Worm (Caenorhabditis elegans) whole organism, L2 larva: ENCODE measurements around the gene ZK945.4.

ENCODE experiments used
- C34F6.9 ChIP-seq: fragments of 150-350 bp; optimal IDR thresholded peaks from 2 replicates; lab custom pipeline; 2014; ENCODE audit warnings: missing biosample characterization, missing genetic modification characterization
- R02D3.7 ChIP-seq: fragments of 150-350 bp; optimal IDR thresholded peaks from 2 replicates; lab custom pipeline; 2014; ENCODE audit warnings: missing biosample characterization, missing genetic modification characterization
- Y55F3AM.14 ChIP-seq: fragments of 200-800 bp; sonication (Bioruptor generic); optimal IDR thresholded peaks from 2 replicates; lab custom pipeline; 2018; ENCODE audit warnings: mild to moderate bottlenecking, missing genetic modification characterization, missing compliant biosample characterization
- ZK546.5 ChIP-seq: sonication (generic microtip); optimal IDR thresholded peaks from 2 replicates; lab custom pipeline; 2017; ENCODE audit warnings: missing biosample characterization, missing genetic modification characterization
- aly-2 ChIP-seq: fragments of 150-350 bp; optimal IDR thresholded peaks from 2 replicates; lab custom pipeline; 2014; ENCODE audit warnings: missing biosample characterization, missing genetic modification characterization
- ama-1 ChIP-seq: fragments of 150-350 bp; optimal IDR thresholded peaks from 2 replicates; lab custom pipeline; 2018; ENCODE audit warnings: inconsistent platforms
- blmp-1 ChIP-seq: sonication (generic microtip); optimal IDR thresholded peaks from 2 replicates; lab custom pipeline; 2017; ENCODE audit warnings: missing genetic modification characterization, mild to moderate bottlenecking, missing compliant biosample characterization, antibody characterized with exemption, moderate library complexity; ENCODE audit not compliant: insufficient read depth
- ceh-16 ChIP-seq: fragments of 150-350 bp; optimal IDR thresholded peaks from 2 replicates; lab custom pipeline; 2014; ENCODE audit warnings: missing biosample characterization, missing genetic modification characterization
- ceh-82 ChIP-seq: fragments of 150-350 bp; optimal IDR thresholded peaks from 2 replicates; lab custom pipeline; 2014; ENCODE audit warnings: missing biosample characterization, missing genetic modification characterization
- crh-2 ChIP-seq: sonication (generic microtip); optimal IDR thresholded peaks from 2 replicates; lab custom pipeline; 2017; ENCODE audit warnings: missing biosample characterization, missing genetic modification characterization
- dmd-4 ChIP-seq: sonication (generic microtip); optimal IDR thresholded peaks from 2 replicates; lab custom pipeline; 2017; ENCODE audit warnings: missing biosample characterization, missing genetic modification characterization
- egl-27 ChIP-seq: sonication (generic microtip); optimal IDR thresholded peaks from 3 replicates; lab custom pipeline; 2017; ENCODE audit warnings: missing biosample characterization, missing genetic modification reagents, missing genetic modification characterization
- elt-1 ChIP-seq: fragments of 150-350 bp; optimal IDR thresholded peaks from 2 replicates; lab custom pipeline; 2014; ENCODE audit warnings: missing biosample characterization, missing genetic modification characterization
- elt-3 ChIP-seq: sonication (generic microtip); optimal IDR thresholded peaks from 2 replicates; lab custom pipeline; 2017; ENCODE audit warnings: missing biosample characterization, missing genetic modification characterization
- fos-1 ChIP-seq: fragments of 150-350 bp; optimal IDR thresholded peaks from 2 replicates; lab custom pipeline; 2014; ENCODE audit warnings: missing biosample characterization, missing genetic modification characterization
- gmeb-1 ChIP-seq: fragments of 150-350 bp; optimal IDR thresholded peaks from 2 replicates; lab custom pipeline; 2014; ENCODE audit warnings: missing biosample characterization, missing genetic modification characterization
- lin-11 ChIP-seq: fragments of 150-350 bp; sonication (generic microtip); optimal IDR thresholded peaks from 2 replicates; lab custom pipeline; 2014; ENCODE audit warnings: missing biosample characterization, missing genetic modification characterization, inconsistent platforms, mixed read lengths
- lin-13 ChIP-seq: fragments of 150-350 bp; optimal IDR thresholded peaks from 2 replicates; lab custom pipeline; 2014; ENCODE audit warnings: missing biosample characterization, missing genetic modification reagents, missing genetic modification characterization
- lsy-2 ChIP-seq, 2 experiments: fragments of 150-350 bp in 1 of 2; sonication (generic microtip) in 1 of 2; optimal IDR thresholded peaks; 2 replicates each; lab custom pipeline; 2014 to 2017; ENCODE audit warnings: missing biosample characterization in 2 of 2, missing genetic modification characterization in 2 of 2
- mab-5 ChIP-seq: fragments of 150-350 bp; optimal IDR thresholded peaks from 2 replicates; lab custom pipeline; 2014; ENCODE audit warnings: missing biosample characterization, missing genetic modification characterization
- mdl-1 ChIP-seq, 2 experiments: fragments of 150-350 bp in 1 of 2; sonication (generic microtip) in 1 of 2; optimal IDR thresholded peaks; 2 replicates each; lab custom pipeline; 2017; ENCODE audit warnings: missing biosample characterization in 2 of 2, missing genetic modification characterization in 2 of 2
- nhr-10 ChIP-seq: sonication (generic microtip); optimal IDR thresholded peaks from 2 replicates; lab custom pipeline; 2017; ENCODE audit warnings: missing biosample characterization, missing genetic modification characterization
- nhr-129 ChIP-seq: fragments of 150-350 bp; optimal IDR thresholded peaks from 2 replicates; lab custom pipeline; 2014; ENCODE audit warnings: missing biosample characterization, missing genetic modification characterization
- nhr-237 ChIP-seq: fragments of 150-350 bp; optimal IDR thresholded peaks from 2 replicates; lab custom pipeline; 2014; ENCODE audit warnings: missing biosample characterization, missing genetic modification characterization
- nhr-25 ChIP-seq: fragments of 150-350 bp; sonication (generic microtip); optimal IDR thresholded peaks from 3 replicates; lab custom pipeline; 2014; ENCODE audit warnings: missing biosample characterization, missing genetic modification characterization
- nhr-6 ChIP-seq: fragments of 150-350 bp; optimal IDR thresholded peaks from 2 replicates; lab custom pipeline; 2014; ENCODE audit warnings: missing biosample characterization, missing genetic modification characterization
- nhr-77 ChIP-seq: fragments of 150-350 bp; optimal IDR thresholded peaks from 2 replicates; lab custom pipeline; 2014; ENCODE audit warnings: missing biosample characterization, missing genetic modification characterization
- sem-4 ChIP-seq: fragments of 150-350 bp; optimal IDR thresholded peaks from 2 replicates; lab custom pipeline; 2014; ENCODE audit warnings: missing biosample characterization, missing genetic modification reagents, missing genetic modification characterization
- sma-9 ChIP-seq, 2 experiments: fragments of 150-350 bp in 1 of 2; sonication (generic microtip) in 1 of 2; optimal IDR thresholded peaks; 2 replicates each; lab custom pipeline; 2014 to 2016; ENCODE audit warnings: missing genetic modification characterization in 2 of 2, mild to moderate bottlenecking in 1 of 2, missing biosample characterization in 1 of 2, missing compliant biosample characterization in 1 of 2, missing genetic modification reagents in 1 of 2, moderate library complexity in 1 of 2
- unc-39 ChIP-seq: fragments of 150-350 bp; optimal IDR thresholded peaks from 2 replicates; lab custom pipeline; 2014; ENCODE audit warnings: missing biosample characterization, missing genetic modification characterization
- unc-55 ChIP-seq: fragments of 150-350 bp; sonication (generic microtip); optimal IDR thresholded peaks from 3 replicates; lab custom pipeline; 2014; ENCODE audit warnings: missing biosample characterization, missing genetic modification reagents, missing genetic modification characterization
- ztf-11 ChIP-seq: sonication (generic microtip); optimal IDR thresholded peaks from 2 replicates; lab custom pipeline; 2017; ENCODE audit warnings: missing biosample characterization, missing genetic modification characterization
- ztf-4 ChIP-seq: fragments of 150-350 bp; optimal IDR thresholded peaks from 2 replicates; lab custom pipeline; 2014; ENCODE audit warnings: missing biosample characterization, missing genetic modification characterization

ZK945.4 gene

DNA sequence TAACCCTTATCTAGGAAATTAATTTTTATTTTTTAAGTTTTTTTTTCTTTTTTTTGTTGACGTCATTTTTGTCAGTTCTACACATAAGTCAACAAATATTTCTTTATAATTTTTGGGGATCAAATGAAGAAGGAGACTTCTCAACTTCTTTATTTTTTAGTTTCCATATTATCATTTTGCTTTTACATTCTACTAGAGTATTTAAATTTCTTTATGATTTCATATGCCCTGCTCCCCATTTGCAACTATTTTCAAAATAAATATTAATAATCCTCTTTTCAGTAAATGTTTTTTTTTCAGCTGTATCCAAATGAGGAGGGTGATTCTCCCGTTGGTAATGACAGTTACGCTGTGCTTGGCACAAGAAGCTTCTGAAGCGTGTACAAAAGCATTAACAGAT lies 31.9 kb upstream of the ZK945.4 start, which contains the start of gene phg-1:
Gene phg-1 (plus strand): TSS at position 301 of the 400 bp plus-strand sequence.
- TF ChIP-seq crh-2 (tag; lab: Kevin White, UChicago) (no peak), nhr-77 (tag; lab: Kevin White, UChicago) (no peak), blmp-1 (tag; lab: Kevin White, UChicago) (no peak), ama-1 (lab: Kevin White, UChicago) (no peak), C34F6.9 (tag; lab: Kevin White, UChicago) (no peak), fos-1 (tag; lab: Kevin White, UChicago) (no peak), mab-5 (tag; lab: Kevin White, UChicago) (no peak), elt-3 (no peak), lin-13 (GFP tag; lab: Kevin White, UChicago) (no peak), nhr-25 (tag; lab: Kevin White, UChicago) (no peak), sma-9 (GFP tag; optimal IDR thresholded peaks at IDR 0.05; lab: Kevin White, UChicago) (no peak), sma-9 (tag; optimal IDR thresholded peaks at IDR 0.05; lab: Kevin White, UChicago) (no peak)

DNA sequence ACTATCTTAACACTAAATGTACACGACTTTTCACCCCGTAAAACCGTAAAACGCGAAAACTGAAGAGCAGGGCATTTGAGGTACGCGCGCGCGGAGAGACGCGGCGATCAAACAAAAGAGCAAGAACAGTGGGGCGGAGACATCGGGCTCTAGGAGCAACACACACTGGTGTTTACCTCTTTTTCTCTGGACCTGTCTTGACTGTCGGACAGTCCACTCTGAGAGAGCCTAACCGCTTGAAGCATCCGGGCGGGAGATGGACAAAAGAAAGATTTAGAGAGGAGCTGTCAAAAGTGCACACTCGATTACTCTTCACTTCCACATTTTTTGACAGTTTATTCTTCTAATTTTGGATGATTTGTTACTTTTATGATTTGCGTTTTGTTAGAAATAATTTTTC lies 31.3 kb upstream of the ZK945.4 start:
- TF ChIP-seq ceh-16 (tag; lab: Kevin White, UChicago) (no peak), Y55F3AM.14 (GFP tag; lab: Kevin White, UChicago) (no peak), dmd-4 (tag; lab: Kevin White, UChicago) (no peak), nhr-129 (tag; lab: Kevin White, UChicago) (no peak), nhr-77 (tag; lab: Kevin White, UChicago) (no peak), ztf-11 (tag; lab: Kevin White, UChicago) (no peak), sem-4 (tag; lab: Kevin White, UChicago) (no peak), ama-1 (lab: Kevin White, UChicago) (no peak), lin-13 (GFP tag; lab: Kevin White, UChicago) (no peak)

DNA sequence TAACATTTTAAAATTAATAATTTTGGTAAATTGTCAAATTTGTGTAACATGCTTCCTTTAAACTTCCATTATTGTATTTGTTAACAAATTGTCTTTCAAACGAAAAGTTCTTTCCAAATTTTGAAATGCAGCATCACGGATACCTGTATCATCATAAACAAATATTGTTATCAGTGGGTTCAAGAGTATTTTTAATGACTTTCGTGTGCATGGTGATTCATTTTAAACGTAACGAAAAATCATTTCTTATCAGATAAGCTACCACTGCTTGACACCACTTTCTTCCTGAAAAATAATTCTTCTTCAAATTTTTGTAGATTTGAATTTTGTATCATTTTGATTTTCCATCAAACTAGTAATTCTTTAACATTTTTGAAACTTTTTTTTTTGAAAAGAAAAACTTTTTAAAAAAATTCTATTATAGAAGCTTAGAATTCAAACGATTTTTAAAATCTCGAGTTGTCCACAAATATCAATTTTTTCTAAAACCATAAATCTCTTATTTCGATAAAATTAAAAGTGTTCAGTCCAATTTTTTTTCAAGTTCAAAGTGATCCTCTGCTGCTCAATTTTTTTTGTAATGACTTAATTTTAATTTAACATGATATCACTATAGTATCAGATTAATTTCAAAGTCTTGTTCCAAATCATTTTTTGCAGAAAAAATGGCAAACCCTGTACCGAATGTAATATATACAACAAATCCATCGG lies 28.9 kb upstream of the ZK945.4 start, which contains the start of gene F27E5.9:
Gene F27E5.9 (plus strand): TSS at position 661 of the 711 bp plus-strand sequence.
- TF ChIP-seq sma-9 (GFP tag; optimal IDR thresholded peaks at IDR 0.05; lab: Kevin White, UChicago) = peak; percentile 56
- TF ChIP-seq sma-9 (tag; optimal IDR thresholded peaks at IDR 0.05; lab: Kevin White, UChicago) = no peak
- no peak for TF ChIP-seq nhr-6
- TF ChIP-seq aly-2 (tag; lab: Kevin White, UChicago) = no peak
- TF ChIP-seq crh-2 (tag; lab: Kevin White, UChicago) = peak; percentile 12
- TF ChIP-seq gmeb-1 (tag; lab: Kevin White, UChicago) = peak; percentile 38
- no peak for TF ChIP-seq nhr-77 (tag; lab: Kevin White, UChicago)
- TF ChIP-seq fos-1 (tag; lab: Kevin White, UChicago) = peak; percentile 100
- no peak for TF ChIP-seq mab-5 (tag; lab: Kevin White, UChicago)
- TF ChIP-seq egl-27 (tag; lab: Kevin White, UChicago) = no peak
- no peak for TF ChIP-seq nhr-237
- no peak for TF ChIP-seq nhr-129 (tag; lab: Kevin White, UChicago)
- no peak for TF ChIP-seq unc-55 (GFP tag; lab: Kevin White, UChicago)
- TF ChIP-seq, all 48 proteins: peak for 4

DNA sequence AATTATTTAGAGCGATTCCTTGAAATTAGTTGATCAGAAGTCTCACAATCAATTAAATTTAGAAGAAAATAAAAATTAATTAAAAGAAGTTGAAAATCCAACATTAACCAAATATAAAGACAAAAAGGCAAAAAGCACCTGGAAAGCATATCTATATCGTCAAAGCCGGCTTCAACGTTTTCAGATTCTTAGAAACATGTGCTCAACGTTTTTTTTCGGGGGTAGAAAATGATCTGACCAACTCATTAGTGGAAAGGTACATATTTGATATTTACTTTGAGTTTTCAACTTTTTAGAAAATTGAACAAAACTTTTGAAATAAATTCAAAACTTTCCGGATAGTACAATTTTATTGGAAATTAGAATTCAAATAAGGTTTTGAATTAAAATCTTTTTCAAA lies 27.3 kb upstream of the ZK945.4 start:
- TF ChIP-seq elt-1 (tag; lab: Kevin White, UChicago) (no peak), lsy-2 (tag; optimal IDR thresholded peaks at IDR 0.05; lab: Kevin White, UChicago) (no peak), lin-11 (tag; lab: Kevin White, UChicago) (no peak), unc-39 (tag; lab: Kevin White, UChicago) (no peak), sem-4 (tag; lab: Kevin White, UChicago) (no peak), crh-2 (tag; lab: Kevin White, UChicago) (no peak)

DNA sequence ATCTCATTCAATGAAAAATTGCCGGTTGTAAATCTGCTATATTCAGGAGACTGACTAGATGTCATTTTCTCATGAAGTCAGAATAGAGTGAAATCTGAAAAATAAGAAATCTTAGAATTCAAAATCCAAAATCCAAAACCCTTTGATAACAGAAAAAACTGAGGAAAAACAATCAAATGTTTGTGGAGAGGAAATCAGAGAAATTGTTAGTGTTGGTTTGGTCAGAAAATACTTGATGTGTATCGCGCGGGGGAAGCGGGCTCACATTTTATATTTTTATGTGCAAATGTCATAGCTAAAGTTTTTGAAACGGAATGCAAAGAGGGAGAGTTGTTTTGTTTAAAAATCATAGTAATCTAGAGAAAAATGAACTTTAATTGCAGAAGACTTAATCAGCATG lies 26.3 kb upstream of the ZK945.4 start, which contains the start of gene F27E5.5:
Gene F27E5.5 (minus strand): TSS at position 101 of the 400 bp plus-strand sequence.
- TF ChIP-seq lsy-2 (tag; optimal IDR thresholded peaks at IDR 0.05; lab: Kevin White, UChicago) (no peak), C34F6.9 (tag; lab: Kevin White, UChicago) (no peak), elt-1 (tag; lab: Kevin White, UChicago) (no peak), ceh-82 (tag; lab: Kevin White, UChicago) (no peak), lin-13 (GFP tag; lab: Kevin White, UChicago) (no peak), nhr-6 (no peak), mdl-1 (tag; optimal IDR thresholded peaks at IDR 0.05; lab: Kevin White, UChicago) (no peak), ZK546.5 (tag; lab: Kevin White, UChicago) (no peak), elt-3 (no peak), Y55F3AM.14 (GFP tag; lab: Kevin White, UChicago) (no peak), ztf-11 (tag; lab: Kevin White, UChicago) (no peak), crh-2 (tag; lab: Kevin White, UChicago) (no peak), R02D3.7 (tag; lab: Kevin White, UChicago) (no peak), sem-4 (tag; lab: Kevin White, UChicago) (no peak), nhr-10 (no peak), ztf-4 (no peak)
